Worm (Caenorhabditis elegans): ENCODE data around the gene acp-5.

The acp-5 gene

DNA sequence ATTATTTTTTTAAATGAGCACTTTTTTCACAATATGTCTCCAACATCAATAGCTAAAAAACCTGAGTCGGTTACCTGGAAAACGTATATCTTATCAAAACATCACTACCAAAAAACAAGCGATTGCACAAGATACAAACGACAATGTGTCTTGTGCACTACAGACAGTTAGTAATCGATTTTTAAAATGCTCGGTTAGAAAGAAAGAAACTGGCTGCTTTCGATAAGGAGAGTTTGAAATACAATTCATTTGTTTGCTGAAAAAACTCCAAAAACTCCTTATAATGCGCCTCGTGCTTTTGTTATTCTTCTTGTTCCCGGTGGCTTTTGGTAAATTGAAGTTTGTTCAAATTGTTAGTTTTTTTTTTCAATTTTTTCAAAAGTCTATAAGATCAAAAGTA is at the start of gene acp-5:
acp-5 (plus strand) TSS at position 261 of the 400 bp plus-strand sequence.
- TF ChIP-seq nhr-77 (tag; optimal IDR thresholded peaks at IDR 0.05) (peak; percentile 26), hlh-30 (tag; optimal IDR thresholded peaks at IDR 0.05; ENCODE audit: insufficient read depth) (no peak), hlh-11 (tag; optimal IDR thresholded peaks at IDR 0.05) (peak; percentile 42), T26A8.4 (GFP tag; IDR thresholded peaks at IDR 0.05) (no peak), daf-16 (GFP tag; optimal IDR thresholded peaks at IDR 0.05) (no peak), daf-16 (tag; optimal IDR thresholded peaks at IDR 0.05) (peak; percentile 72), dve-1 (tag; optimal IDR thresholded peaks at IDR 0.05; ENCODE audit: insufficient read depth) (peak; percentile 42), dmd-6 (GFP tag; IDR thresholded peaks at IDR 0.05) (0 out of 2 replicates have a peak, but pooled peaks have one; percentile 19), nhr-28 (tag; optimal IDR thresholded peaks at IDR 0.05) (peak; percentile 92), pqm-1 (tag; optimal IDR thresholded peaks at IDR 0.05) (peak; percentile 14), aha-1 (tag) (no peak)

DNA sequence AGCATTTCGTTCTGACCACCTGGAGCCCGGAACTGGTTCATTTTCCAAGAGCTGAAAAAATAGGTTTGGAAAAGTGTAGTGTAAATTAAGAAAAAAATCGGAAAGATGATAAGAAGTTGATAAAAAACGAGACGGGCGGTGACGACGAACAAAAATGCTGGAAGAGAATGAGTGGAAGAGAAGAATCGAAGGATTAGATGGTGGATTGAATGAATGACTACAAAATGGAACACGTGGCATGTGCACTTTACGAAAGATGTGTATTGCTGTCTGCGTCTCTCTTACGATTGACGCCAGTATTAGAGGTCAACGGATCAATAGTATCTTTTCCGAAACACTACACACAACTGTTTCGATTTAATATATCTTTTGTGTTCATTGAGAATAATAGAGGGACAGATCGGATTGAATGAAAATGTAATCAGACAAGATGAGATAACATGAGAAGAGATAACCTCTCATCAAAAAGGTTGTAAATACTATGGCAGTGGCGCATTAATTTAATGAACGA is 48.5 kb upstream of the acp-5 start, which contains the start of gene sft-4:
sft-4 (minus strand) TSS at position 51 of the 511 bp plus-strand sequence.
- no peak for TF ChIP-seq lir-3 (tag; optimal IDR thresholded peaks at IDR 0.05)
- TF ChIP-seq duxl-1 (tag; optimal IDR thresholded peaks at IDR 0.05; ENCODE audit: poor library complexity) = no peak
- TF ChIP-seq vab-7 (GFP tag; IDR thresholded peaks at IDR 0.05) = no peak
- no peak for TF ChIP-seq T26A8.4 (GFP tag; IDR thresholded peaks at IDR 0.05)
- TF ChIP-seq dmd-8 (GFP tag; IDR thresholded peaks at IDR 0.05) = no peak
- TF ChIP-seq nhr-11 (tag; optimal IDR thresholded peaks at IDR 0.05) = peak; percentile 26
- no peak for TF ChIP-seq madf-5 (GFP tag; IDR thresholded peaks at IDR 0.05)
- no peak for TF ChIP-seq mdt-29 (GFP tag; IDR thresholded peaks at IDR 0.05)
- no peak for TF ChIP-seq nhr-6 (tag; optimal IDR thresholded peaks at IDR 0.05)
- TF ChIP-seq rbr-2 (tag; optimal IDR thresholded peaks at IDR 0.05) = no peak
- TF ChIP-seq jun-1 (tag; optimal IDR thresholded peaks at IDR 0.05) = no peak
- no peak for TF ChIP-seq nhr-41 (GFP tag; IDR thresholded peaks at IDR 0.05)
- no peak for TF ChIP-seq lin-39 (tag; optimal IDR thresholded peaks at IDR 0.05)
- TF ChIP-seq Y48G9A.11 (GFP tag; IDR thresholded peaks at IDR 0.05) = no peak
- no peak for TF ChIP-seq arid-1 (GFP tag; conservative IDR thresholded peaks at IDR 0.05)
- no peak for TF ChIP-seq unc-130 (GFP tag; optimal IDR thresholded peaks at IDR 0.05)
- TF ChIP-seq dpl-1 (GFP tag; optimal IDR thresholded peaks at IDR 0.05) = no peak
- no peak for TF ChIP-seq daf-16 (GFP tag; optimal IDR thresholded peaks at IDR 0.05)
- no peak for TF ChIP-seq daf-16 (tag; optimal IDR thresholded peaks at IDR 0.05)
- no peak for TF ChIP-seq fkh-10 (GFP tag; optimal IDR thresholded peaks at IDR 0.05)
- no peak for TF ChIP-seq daf-8 (GFP tag; IDR thresholded peaks at IDR 0.05)
- peak; percentile 35 for TF ChIP-seq dmd-6 (GFP tag; IDR thresholded peaks at IDR 0.05)
- TF ChIP-seq cey-2 (tag; optimal IDR thresholded peaks at IDR 0.05; ENCODE audit: borderline replicate concordance, insufficient read depth) = no peak
- TF ChIP-seq mxl-2 (GFP tag; conservative IDR thresholded peaks at IDR 0.05) = no peak
- TF ChIP-seq F49E8.2 (tag; optimal IDR thresholded peaks at IDR 0.05; ENCODE audit: borderline replicate concordance) = no peak
- TF ChIP-seq ceh-20 (GFP tag; IDR thresholded peaks at IDR 0.05) = no peak
- TF ChIP-seq madf-9 (GFP tag; conservative IDR thresholded peaks at IDR 0.05) = no peak
- peak; percentile 20 for TF ChIP-seq mep-1 (tag; optimal IDR thresholded peaks at IDR 0.05)
- TF ChIP-seq nhr-111 (GFP tag; optimal IDR thresholded peaks at IDR 0.05) = no peak
- TF ChIP-seq hmg-1.1 (GFP tag; IDR thresholded peaks at IDR 0.05) = no peak
- no peak for TF ChIP-seq ceh-28 (tag; optimal IDR thresholded peaks at IDR 0.05)
- no peak for TF ChIP-seq Y5F2A.4 (GFP tag; optimal IDR thresholded peaks at IDR 0.05)
- TF ChIP-seq ceh-62 (tag; optimal IDR thresholded peaks at IDR 0.05) = no peak
- TF ChIP-seq snpc-4 (tag; optimal IDR thresholded peaks at IDR 0.05) = no peak
- TF ChIP-seq lin-13 (GFP tag; optimal IDR thresholded peaks at IDR 0.05) = no peak
- no peak for TF ChIP-seq pha-4 (GFP tag; IDR thresholded peaks at IDR 0.05)
- TF ChIP-seq pha-4 (tag; optimal IDR thresholded peaks at IDR 0.05) = no peak
- TF ChIP-seq mes-2 (tag; optimal IDR thresholded peaks at IDR 0.05; ENCODE audit: poor library complexity, severe bottlenecking) = no peak
- TF ChIP-seq attf-4 (tag; optimal IDR thresholded peaks at IDR 0.05) = no peak
- TF ChIP-seq hlh-11 (tag; optimal IDR thresholded peaks at IDR 0.05) = peak; percentile 45
- TF ChIP-seq spr-1 (tag; optimal IDR thresholded peaks at IDR 0.05) = no peak
- TF ChIP-seq nhr-102 (tag; optimal IDR thresholded peaks at IDR 0.05) = no peak
- TF ChIP-seq dmd-9 (GFP tag; IDR thresholded peaks at IDR 0.05) = no peak

All from whole organism, L4 larva.